Fruit fly (Drosophila melanogaster) whole organism, embryonic: ENCODE results near the gene CG2617.

Source experiments
- Atf6 ChIP-seq: fragments of 200-800 bp; sonication (Bioruptor generic); IDR thresholded peaks from 2 replicates; pipeline ENCODE4 v1.3.6; 2022; ENCODE audit warnings: missing biosample characterization, missing genetic modification characterization
- Bdp1 ChIP-seq: fragments of 200-800 bp; sonication (Bioruptor generic); optimal IDR thresholded peaks from 3 replicates; lab custom pipeline; 2016; ENCODE audit warnings: missing biosample characterization, missing genetic modification characterization
- CG1024 ChIP-seq: fragments of 200-800 bp; sonication (Bioruptor generic); IDR thresholded peaks from 2 replicates; pipeline ENCODE4 v1.3.6; 2022; ENCODE audit warnings: missing biosample characterization, missing genetic modification characterization
- CG10654 ChIP-seq: fragments of 200-800 bp; sonication (Bioruptor generic); optimal IDR thresholded peaks from 2 replicates; lab custom pipeline; 2016; ENCODE audit warnings: missing biosample characterization, missing genetic modification characterization
- CG12155 ChIP-seq: fragments of 200-800 bp; sonication (Bioruptor generic); optimal IDR thresholded peaks from 3 replicates; lab custom pipeline; 2016; ENCODE audit warnings: missing biosample characterization, missing genetic modification characterization
- CG13624 ChIP-seq: fragments of 200-800 bp; sonication (Bioruptor generic); optimal IDR thresholded peaks from 2 replicates; lab custom pipeline; 2016; ENCODE audit warnings: missing biosample characterization, missing genetic modification characterization
- CG1529 ChIP-seq: fragments of 200-800 bp; sonication (Bioruptor generic); optimal IDR thresholded peaks from 3 replicates; lab custom pipeline; 2018; ENCODE audit warnings: missing biosample characterization, missing genetic modification characterization
- CG17568 ChIP-seq: fragments of 200-800 bp; sonication (Bioruptor generic); optimal IDR thresholded peaks from 2 replicates; lab custom pipeline; 2018; ENCODE audit warnings: missing biosample characterization, mild to moderate bottlenecking, missing genetic modification characterization, moderate library complexity
- CG17612 ChIP-seq: fragments of 200-800 bp; sonication (Bioruptor generic); IDR thresholded peaks from 2 replicates; pipeline ENCODE4 v1.3.6; 2022; ENCODE audit warnings: missing biosample characterization, missing genetic modification characterization
- CG17912 ChIP-seq: fragments of 200-800 bp; sonication (Bioruptor generic); optimal IDR thresholded peaks from 2 replicates; lab custom pipeline; 2018; ENCODE audit warnings: missing biosample characterization, mild to moderate bottlenecking, missing genetic modification characterization
- CG2129 ChIP-seq: fragments of 200-800 bp; sonication (Bioruptor generic); IDR thresholded peaks from 2 replicates; pipeline ENCODE4 v1.3.6; 2022; ENCODE audit warnings: missing biosample characterization, missing genetic modification characterization; ENCODE audit not compliant: partially characterized antibody
- CG2889 ChIP-seq: fragments of 200-800 bp; sonication (Bioruptor generic); IDR thresholded peaks from 3 replicates; pipeline ENCODE4 v1.3.6; 2022; ENCODE audit warnings: missing biosample characterization, missing genetic modification characterization
- CG33557 ChIP-seq: fragments of 200-800 bp; sonication (Bioruptor generic); optimal IDR thresholded peaks from 2 replicates; lab custom pipeline; 2019; ENCODE audit warnings: missing biosample characterization, mild to moderate bottlenecking, missing genetic modification characterization, moderate library complexity
- CG42726 ChIP-seq: fragments of 200-800 bp; sonication (Bioruptor generic); IDR thresholded peaks from 2 replicates; pipeline ENCODE4 v1.3.6; 2022; ENCODE audit warnings: missing biosample characterization, missing genetic modification characterization; ENCODE audit not compliant: partially characterized antibody
- CG4730 ChIP-seq: fragments of 200-800 bp; sonication (Bioruptor generic); IDR thresholded peaks from 2 replicates; pipeline ENCODE4 v1.3.6; 2022; ENCODE audit warnings: missing biosample characterization, missing genetic modification characterization
- CG6175 ChIP-seq: fragments of 200-800 bp; sonication (Bioruptor generic); IDR thresholded peaks from 3 replicates; pipeline ENCODE4 v1.3.6; 2022; ENCODE audit warnings: missing biosample characterization, missing genetic modification characterization
- CG8388 ChIP-seq: fragments of 200-800 bp; sonication (Bioruptor generic); optimal IDR thresholded peaks from 2 replicates; lab custom pipeline; 2019; ENCODE audit warnings: missing biosample characterization, mild to moderate bottlenecking, missing genetic modification characterization, moderate library complexity
- CG9797 ChIP-seq: fragments of 200-800 bp; sonication (Bioruptor generic); optimal IDR thresholded peaks from 3 replicates; lab custom pipeline; 2018; ENCODE audit warnings: missing biosample characterization, mild to moderate bottlenecking, missing genetic modification characterization
- CTCF ChIP-seq: fragments of 200-800 bp; sonication (Bioruptor generic); optimal IDR thresholded peaks from 2 replicates; lab custom pipeline; 2017; ENCODE audit warnings: missing biosample characterization, mild to moderate bottlenecking, missing genetic modification characterization, moderate library complexity
- D ChIP-seq, 2 experiments: fragments of 200-800 bp in 1 of 2; fragments of >200 bp in 1 of 2; sonication (Bioruptor generic) in 1 of 2; optimal IDR thresholded peaks; 2 replicates in 1 of 2; 3 replicates in 1 of 2; lab custom pipeline; 2017; ENCODE audit warnings: mild to moderate bottlenecking in 1 of 2, missing biosample characterization in 1 of 2, missing genetic modification characterization in 1 of 2, missing genetic modification reagents in 1 of 2
- Dip3 ChIP-seq: fragments of 200-800 bp; sonication (Bioruptor generic); optimal IDR thresholded peaks from 3 replicates; lab custom pipeline; 2016; ENCODE audit warnings: missing biosample characterization, missing genetic modification characterization
- Hand ChIP-seq: fragments of 200-800 bp; sonication (Bioruptor generic); optimal IDR thresholded peaks from 2 replicates; lab custom pipeline; 2017; ENCODE audit warnings: mild to moderate bottlenecking, missing biosample characterization, missing genetic modification reagents, missing genetic modification characterization
- Lhr ChIP-seq: fragments of 200-800 bp; sonication (Bioruptor generic); optimal IDR thresholded peaks from 3 replicates; lab custom pipeline; 2017; ENCODE audit warnings: mild to moderate bottlenecking, missing biosample characterization, missing genetic modification reagents, missing genetic modification characterization
- Max ChIP-seq: fragments of 200-800 bp; sonication (Bioruptor generic); optimal IDR thresholded peaks from 2 replicates; lab custom pipeline; 2016; ENCODE audit warnings: missing biosample characterization, mild to moderate bottlenecking, missing genetic modification characterization
- Nf-YC ChIP-seq: fragments of 200-800 bp; optimal IDR thresholded peaks from 3 replicates; lab custom pipeline; 2019; ENCODE audit warnings: missing biosample characterization, mild to moderate bottlenecking, missing genetic modification characterization, moderate library complexity
- Opbp ChIP-seq: fragments of 200-800 bp; sonication (Bioruptor generic); IDR thresholded peaks from 3 replicates; pipeline ENCODE4 v1.3.6; 2022; ENCODE audit warnings: missing biosample characterization, missing genetic modification characterization; ENCODE audit not compliant: partially characterized antibody
- Optix ChIP-seq: fragments of 200-800 bp; sonication (Bioruptor generic); IDR thresholded peaks from 3 replicates; pipeline ENCODE4 v1.3.6; 2022; ENCODE audit warnings: missing biosample characterization, missing genetic modification characterization
- Sox100B ChIP-seq: fragments of 200-800 bp; sonication (Bioruptor generic); optimal IDR thresholded peaks from 3 replicates; lab custom pipeline; 2018; ENCODE audit warnings: missing biosample characterization, mild to moderate bottlenecking, missing genetic modification characterization
- Xbp1 ChIP-seq: fragments of 200-800 bp; sonication (Bioruptor generic); optimal IDR thresholded peaks from 3 replicates; lab custom pipeline; 2016; ENCODE audit warnings: missing biosample characterization, mild to moderate bottlenecking, missing genetic modification characterization
- ase ChIP-seq: fragments of 200-800 bp; sonication (Bioruptor generic); IDR thresholded peaks from 3 replicates; pipeline ENCODE4 v1.3.6; 2022; ENCODE audit warnings: missing biosample characterization, missing genetic modification characterization
- az2 ChIP-seq: fragments of 200-800 bp; sonication (Bioruptor generic); optimal IDR thresholded peaks from 3 replicates; lab custom pipeline; 2016; ENCODE audit warnings: missing biosample characterization, missing genetic modification characterization
- bab2 ChIP-seq: fragments of 200-800 bp; sonication (Bioruptor generic); optimal IDR thresholded peaks from 2 replicates; lab custom pipeline; 2016; ENCODE audit warnings: missing biosample characterization, missing genetic modification characterization
- chm ChIP-seq: fragments of 200-800 bp; sonication (Bioruptor generic); IDR thresholded peaks from 2 replicates; pipeline ENCODE4 v1.3.6; 2022; ENCODE audit warnings: missing biosample characterization, missing genetic modification characterization
- ci ChIP-seq: fragments of 200-800 bp; sonication (Bioruptor generic); IDR thresholded peaks from 3 replicates; pipeline ENCODE4 v1.3.6; 2022; ENCODE audit warnings: missing biosample characterization, missing genetic modification characterization
- gfzf ChIP-seq: fragments of 200-800 bp; sonication (Bioruptor generic); optimal IDR thresholded peaks from 2 replicates; lab custom pipeline; 2016; ENCODE audit warnings: missing biosample characterization, mild to moderate bottlenecking, missing genetic modification characterization, moderate library complexity
- inv ChIP-seq: fragments of 200-800 bp; sonication (Bioruptor generic); IDR thresholded peaks from 2 replicates; pipeline ENCODE4 v1.3.6; 2022; ENCODE audit warnings: missing biosample characterization, missing genetic modification characterization; ENCODE audit not compliant: partially characterized antibody
- kay ChIP-seq: fragments of 200-800 bp; sonication (Bioruptor generic); optimal IDR thresholded peaks from 2 replicates; lab custom pipeline; 2016; ENCODE audit warnings: missing biosample characterization, missing genetic modification characterization
- knrl ChIP-seq: fragments of 200-800 bp; sonication (Bioruptor generic); IDR thresholded peaks from 3 replicates; pipeline ENCODE4 v1.3.6; 2022; ENCODE audit warnings: missing biosample characterization, missing genetic modification characterization; ENCODE audit not compliant: partially characterized antibody
- nerfin-1 ChIP-seq: fragments of 200-800 bp; sonication (Bioruptor generic); optimal IDR thresholded peaks from 3 replicates; lab custom pipeline; 2019; ENCODE audit warnings: missing biosample characterization, mild to moderate bottlenecking, missing genetic modification characterization, moderate library complexity
- onecut ChIP-seq: fragments of 200-800 bp; sonication (Bioruptor generic); IDR thresholded peaks from 2 replicates; pipeline ENCODE4 v1.3.6; 2022; ENCODE audit warnings: missing biosample characterization, missing genetic modification characterization
- pan ChIP-seq, 4 experiments: fragments of >200 bp in 3 of 4; fragments of 200-800 bp in 1 of 4; sonication (Bioruptor generic) in 1 of 4; optimal IDR thresholded peaks in 3 of 4; IDR thresholded peaks in 1 of 4; 2 replicates each; pipeline versions ENCODE4 v1.3.6 to Lab custom; 2017 to 2022; ENCODE audit warnings: missing biosample characterization in 2 of 4, missing genetic modification characterization in 2 of 4, mixed read lengths in 1 of 4
- pzg ChIP-seq: fragments of 200-800 bp; sonication (Bioruptor generic); optimal IDR thresholded peaks from 3 replicates; lab custom pipeline; 2018; ENCODE audit warnings: missing biosample characterization, mild to moderate bottlenecking, missing genetic modification characterization, moderate library complexity
- sisA ChIP-seq: fragments of 200-800 bp; sonication (Bioruptor generic); IDR thresholded peaks from 2 replicates; pipeline ENCODE4 v1.3.6; 2022; ENCODE audit warnings: missing biosample characterization, missing genetic modification characterization
- sob ChIP-seq: fragments of 200-800 bp; sonication (Bioruptor generic); IDR thresholded peaks from 2 replicates; pipeline ENCODE4 v1.3.6; 2022; ENCODE audit warnings: missing biosample characterization, missing genetic modification characterization
- zen2 ChIP-seq: fragments of 200-800 bp; sonication (Bioruptor generic); IDR thresholded peaks from 3 replicates; pipeline ENCODE4 v1.3.6; 2022; ENCODE audit warnings: missing biosample characterization, missing genetic modification characterization; ENCODE audit not compliant: partially characterized antibody
- zf30C ChIP-seq: fragments of 200-800 bp; sonication (Bioruptor generic); optimal IDR thresholded peaks from 3 replicates; lab custom pipeline; 2018; ENCODE audit warnings: missing biosample characterization, mild to moderate bottlenecking, missing genetic modification characterization
- zfh2 ChIP-seq: fragments of 200-800 bp; sonication (Bioruptor generic); optimal IDR thresholded peaks from 2 replicates; lab custom pipeline; 2016; ENCODE audit warnings: missing biosample characterization, missing genetic modification characterization

CG2617 gene

dm6 chr2L:20647240-20647908, 34.8 kb upstream of the CG2617 start (continued):
- TF ChIP-seq Bdp1 (GFP tag; lab: Kevin White, UChicago) (no peak), CG17612 (GFP tag; lab: Robert Waterston, UW) (no peak), Atf6 (GFP tag; lab: Robert Waterston, UW) (no peak), CG2129 (GFP tag; lab: Robert Waterston, UW) (no peak), CG2889 (no peak), onecut (no peak), CG42726 (GFP tag; lab: Robert Waterston, UW) (no peak), CG9797 (peak; percentile 89), bab2 (GFP tag; lab: Kevin White, UChicago) (no peak), CG13624 (GFP tag; lab: Kevin White, UChicago) (peak; percentile 7), nerfin-1 (tag; lab: Kevin White, UChicago) (no peak), pzg (GFP tag; lab: Kevin White, UChicago) (peak; percentile 74), Max (peak; percentile 84), CG12155 (GFP tag; lab: Kevin White, UChicago) (peak; percentile 14), inv (GFP tag; lab: Robert Waterston, UW) (no peak), CG1529 (GFP tag; lab: Kevin White, UChicago) (no peak), sisA (no peak), CG33557 (GFP tag; lab: Kevin White, UChicago) (no peak), CG17912 (GFP tag; lab: Kevin White, UChicago) (no peak), Hand (GFP tag; lab: Kevin White, UChicago) (no peak), Lhr (GFP tag; lab: Kevin White, UChicago) (peak; percentile 30)

dm6 chr2L:20648612-20649011, 33.6 kb upstream of the CG2617 start, which contains the start of gene CG18810:
CG18810 (plus strand) TSS chr2L:20648912.
- TF ChIP-seq pan (optimal IDR thresholded peaks at IDR 0.05; lab: Kevin White, UChicago) (no peak), pan (GFP tag; optimal IDR thresholded peaks at IDR 0.05 in 1 of 2, IDR thresholded peaks at IDR 0.05 in 1 of 2) (no peak), Opbp (GFP tag; lab: Robert Waterston, UW) (no peak), zf30C (GFP tag; lab: Kevin White, UChicago) (no peak), Nf-YC (tag; lab: Kevin White, UChicago) (no peak), D (optimal IDR thresholded peaks at IDR 0.05; lab: Kevin White, UChicago) (no peak), D (GFP tag; optimal IDR thresholded peaks at IDR 0.05; lab: Kevin White, UChicago) (no peak), zen2 (no peak), CTCF (GFP tag; lab: Kevin White, UChicago) (no peak), Optix (no peak), kay (no peak), Sox100B (GFP tag; lab: Kevin White, UChicago) (no peak), CG1024 (GFP tag; lab: Robert Waterston, UW) (no peak), knrl (GFP tag; lab: Robert Waterston, UW) (no peak), sob (GFP tag; lab: Robert Waterston, UW) (no peak)

- TF ChIP-seq az2 (GFP tag; lab: Kevin White, UChicago), result peak; percentile 59
- no peak for TF ChIP-seq CG4730 (GFP tag; lab: Robert Waterston, UW)
- TF ChIP-seq chm, result peak; percentile 9; the same call in 1 of the 2 replicates
- TF ChIP-seq pan (optimal IDR thresholded peaks at IDR 0.05; lab: Kevin White, UChicago), result no peak
- peak in 1 of 2 experiments; percentile 59 for TF ChIP-seq pan (GFP tag; optimal IDR thresholded peaks at IDR 0.05 in 1 of 2, IDR thresholded peaks at IDR 0.05 in 1 of 2)
- peak; percentile 46 for TF ChIP-seq zfh2 (GFP tag; lab: Kevin White, UChicago)
- TF ChIP-seq Dip3, result peak; percentile 27
- no peak for TF ChIP-seq CG6175
- peak; percentile 8 for TF ChIP-seq gfzf (GFP tag; lab: Kevin White, UChicago)
- peak; percentile 20 for TF ChIP-seq CG8388 (GFP tag; lab: Kevin White, UChicago)
- TF ChIP-seq Xbp1, result peak; percentile 60
- TF ChIP-seq ci (GFP tag; lab: Robert Waterston, UW), result peak; percentile 79
- 0 out of 3 replicates have a peak, but pooled peaks have one; percentile 34 for TF ChIP-seq knrl (GFP tag; lab: Robert Waterston, UW)
- TF ChIP-seq CG10654, result peak; percentile 44
- TF ChIP-seq ase (GFP tag; lab: Robert Waterston, UW), result peak; percentile 38; the same call in 1 of the 3 replicates
- TF ChIP-seq CG17568 (GFP tag; lab: Kevin White, UChicago), result no peak
These were observed 32.3 kb upstream of the CG2617 start, which contains the start of gene CG2611 for dm6 chr2L:20649891-20650290. CG2611 (plus strand) TSS chr2L:20650189.
